Fruit fly (Drosophila melanogaster): ENCODE data around the gene Hrb87F.

Hrb87F gene

dm6 chr3R:13660924-13661659 lies 761 bp upstream of the Hrb87F start, which contains the start of gene B52 (continued):
- TF ChIP-seq peb (GFP tag; IDR thresholded peaks at IDR 0.05) (no peak; the same call in 1 of the 2 replicates), maf-S (GFP tag; optimal IDR thresholded peaks at IDR 0.05) (peak; percentile 42), slbo (GFP tag; IDR thresholded peaks at IDR 0.05) (peak; percentile 68), fd3F (GFP tag; optimal IDR thresholded peaks at IDR 0.05) (peak; percentile 34), onecut (GFP tag; IDR thresholded peaks at IDR 0.05) (peak; percentile 77), nau (GFP tag; optimal IDR thresholded peaks at IDR 0.05) (no peak), CG10959 (GFP tag; IDR thresholded peaks at IDR 0.05) (peak; percentile 29; the same call in 1 of the 2 replicates), CG4282 (GFP tag; optimal IDR thresholded peaks at IDR 0.05) (peak; percentile 21), sd (tag; optimal IDR thresholded peaks at IDR 0.05) (no peak), Nf-YA (GFP tag; IDR thresholded peaks at IDR 0.05) (0 out of 2 replicates have a peak, but pooled peaks have one; percentile 35), Doc3 (GFP tag; IDR thresholded peaks at IDR 0.05; ENCODE audit: partially characterized antibody) (no peak), CG9876 (GFP tag; optimal IDR thresholded peaks at IDR 0.05) (peak; percentile 42), Ets65A (GFP tag) (peak; percentile 92), CG31441 (GFP tag; IDR thresholded peaks at IDR 0.05) (no peak; the same call in none of the 2 replicates), cato (GFP tag; optimal IDR thresholded peaks at IDR 0.05; ENCODE audit: borderline replicate concordance) (no peak), CG11560 (tag; IDR thresholded peaks at IDR 0.05) (no peak), h (optimal IDR thresholded peaks at IDR 0.05) (no peak), so (GFP tag; IDR thresholded peaks at IDR 0.05) (peak; percentile 71; the same call in 1 of the 3 replicates), Elba2 (GFP tag; optimal IDR thresholded peaks at IDR 0.05) (no peak), otp (GFP tag; IDR thresholded peaks at IDR 0.05) (peak; percentile 81; the same call in 2 of the 3 replicates), Jarid2 (GFP tag; optimal IDR thresholded peaks at IDR 0.05) (peak; percentile 74), dpn (GFP tag; optimal IDR thresholded peaks at IDR 0.05) (peak; percentile 32 to 51), Sox102F (GFP tag; optimal IDR thresholded peaks at IDR 0.05) (no peak), CG8089 (GFP tag; optimal IDR thresholded peaks at IDR 0.05) (peak; percentile 27), z (GFP tag; IDR thresholded peaks at IDR 0.05) (no peak), amos (GFP tag; IDR thresholded peaks at IDR 0.05; ENCODE audit: partially characterized antibody) (peak; percentile 73), CG13296 (GFP tag; optimal IDR thresholded peaks at IDR 0.05) (peak; percentile 82), CG17568 (GFP tag; optimal IDR thresholded peaks at IDR 0.05) (peak; percentile 77), CG13775 (GFP tag; optimal IDR thresholded peaks at IDR 0.05) (peak; percentile 66), schlank (tag; optimal IDR thresholded peaks at IDR 0.05) (peak; percentile 75), Mad (GFP tag; optimal IDR thresholded peaks at IDR 0.05) (peak; percentile 32), CG2889 (GFP tag; IDR thresholded peaks at IDR 0.05) (0 out of 3 replicates have a peak, but pooled peaks have one; percentile 42), CG12744 (GFP tag; optimal IDR thresholded peaks at IDR 0.05) (peak; percentile 28), danr (GFP tag; IDR thresholded peaks at IDR 0.05) (no peak), ase (GFP tag; IDR thresholded peaks at IDR 0.05) (peak; percentile 46; the same call in 1 of the 3 replicates), Usf (GFP tag; optimal IDR thresholded peaks at IDR 0.05) (no peak), CG1602 (GFP tag; optimal IDR thresholded peaks at IDR 0.05) (peak; percentile 25), CG10321 (GFP tag; IDR thresholded peaks at IDR 0.05) (0 out of 2 replicates have a peak, but pooled peaks have one; percentile 38), CG9932 (GFP tag; IDR thresholded peaks at IDR 0.05) (peak; percentile 68), pho (GFP tag; optimal IDR thresholded peaks at IDR 0.05) (peak; percentile 54), tin (GFP tag; optimal IDR thresholded peaks at IDR 0.05) (peak; percentile 8), ham (GFP tag; IDR thresholded peaks at IDR 0.05) (peak; percentile 54; the same call in 1 of the 2 replicates), PHDP (tag; optimal IDR thresholded peaks at IDR 0.05) (peak; percentile 70), CG31365 (tag; optimal IDR thresholded peaks at IDR 0.05) (peak; percentile 64), Lpt (GFP tag; optimal IDR thresholded peaks at IDR 0.05) (no peak), CG14710 (tag; optimal IDR thresholded peaks at IDR 0.05) (peak; percentile 35), Hr51 (GFP tag; optimal IDR thresholded peaks at IDR 0.05) (peak in 1 of 2 experiments; percentile 0), CG11696 (GFP tag; IDR thresholded peaks at IDR 0.05) (no peak), lola (GFP tag; optimal IDR thresholded peaks at IDR 0.05) (peak in 1 of 3 experiments; percentile 38)
